Fruit fly (Drosophila melanogaster): Measurements from ENCODE around the gene CG32262.
A peak's percentile ranks its signal among the peaks of the same experiment; 100 is the strongest.

The CG32262 gene

DNA sequence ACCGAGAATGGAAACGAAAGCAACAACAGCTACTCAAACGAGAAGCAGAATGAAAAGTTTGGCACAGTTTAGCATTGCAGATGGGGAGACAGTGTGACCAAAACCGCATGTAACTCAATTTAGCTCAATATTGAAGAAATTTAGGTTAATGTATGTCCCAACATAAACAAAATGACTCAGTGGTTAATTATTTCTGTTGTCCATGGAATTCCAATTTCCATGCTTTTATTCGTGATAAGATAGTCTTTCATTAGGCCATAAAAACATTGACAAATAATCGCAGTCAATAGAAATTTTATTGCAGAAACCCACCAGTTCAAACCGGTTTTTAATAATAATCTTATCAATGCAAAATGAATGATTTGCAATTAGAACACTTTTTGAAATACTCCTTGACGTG, 8.2 kb downstream of the CG32262 start (continued):
- TF ChIP-seq Ets21C (GFP tag; optimal IDR thresholded peaks at IDR 0.05) (no peak), dsx (GFP tag; optimal IDR thresholded peaks at IDR 0.05; ENCODE audit: poor library complexity, severe bottlenecking) (no peak), CG6792 (GFP tag; optimal IDR thresholded peaks at IDR 0.05) (no peak), Hr4 (GFP tag; optimal IDR thresholded peaks at IDR 0.05) (peak; percentile 38), CG4318 (GFP tag; optimal IDR thresholded peaks at IDR 0.05) (no peak), CG3919 (GFP tag; optimal IDR thresholded peaks at IDR 0.05) (no peak), Smox (GFP tag; optimal IDR thresholded peaks at IDR 0.05) (no peak), Blimp-1 (GFP tag; optimal IDR thresholded peaks at IDR 0.05) (no peak), Hr38 (GFP tag; optimal IDR thresholded peaks at IDR 0.05) (no peak), CG16779 (tag; optimal IDR thresholded peaks at IDR 0.05) (no peak), dac (GFP tag; optimal IDR thresholded peaks at IDR 0.05) (no peak), Lpt (GFP tag; optimal IDR thresholded peaks at IDR 0.05) (no peak), CG32006 (GFP tag; optimal IDR thresholded peaks at IDR 0.05) (peak; percentile 46), ss (GFP tag; optimal IDR thresholded peaks at IDR 0.05) (peak in 1 of 2 experiments; percentile 1), Met (GFP tag; optimal IDR thresholded peaks at IDR 0.05) (peak; percentile 10), Eip78C (GFP tag) (peak; percentile 61), Eip75B (GFP tag; optimal IDR thresholded peaks at IDR 0.05) (no peak), CG6854 (GFP tag; optimal IDR thresholded peaks at IDR 0.05) (no peak)

DNA sequence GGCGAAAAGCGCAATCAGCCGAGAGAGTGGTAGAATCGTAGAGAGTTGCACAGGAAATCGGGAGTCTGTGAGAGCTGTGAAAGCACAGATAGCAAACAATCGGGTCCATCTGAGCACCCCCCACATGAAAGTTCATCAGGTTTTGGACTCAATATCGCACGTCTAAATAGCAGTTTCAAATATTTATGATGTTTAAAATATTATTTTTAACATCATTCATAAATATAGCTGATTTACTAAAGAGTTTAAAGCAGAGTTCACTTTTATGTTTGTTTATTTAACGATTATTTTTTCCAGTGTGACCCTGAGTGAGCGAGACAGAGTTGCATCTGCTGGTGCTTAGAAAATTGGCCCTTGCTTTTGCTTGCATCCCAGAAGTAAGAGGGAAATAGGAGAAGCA, 8.7 kb downstream of the CG32262 start:
- 0 out of 3 replicates have a peak, but pooled peaks have one; percentile 34 for TF ChIP-seq CG8119 (GFP tag; IDR thresholded peaks at IDR 0.05)
- peak; percentile 42 for TF ChIP-seq Ets96B (tag; optimal IDR thresholded peaks at IDR 0.05)
- TF ChIP-seq ss (GFP tag; optimal IDR thresholded peaks at IDR 0.05), result peak in 1 of 2 experiments; percentile 18
- TF ChIP-seq CG15336 (GFP tag; IDR thresholded peaks at IDR 0.05), result peak; percentile 39; the same call in 1 of the 2 replicates
- no peak for TF ChIP-seq CG8319 (GFP tag; optimal IDR thresholded peaks at IDR 0.05)
- TF ChIP-seq fd85E (GFP tag; optimal IDR thresholded peaks at IDR 0.05), result no peak
- TF ChIP-seq OdsH (GFP tag; optimal IDR thresholded peaks at IDR 0.05), result peak; percentile 2
- peak; percentile 1 for TF ChIP-seq fd59A (GFP tag; optimal IDR thresholded peaks at IDR 0.05)
- no peak for TF ChIP-seq CG6854 (GFP tag; optimal IDR thresholded peaks at IDR 0.05)
- TF ChIP-seq CG6163 (GFP tag; IDR thresholded peaks at IDR 0.05), result peak; percentile 43; the same call in 1 of the 3 replicates
- no peak for TF ChIP-seq CG6808 (GFP tag; optimal IDR thresholded peaks at IDR 0.05)
- TF ChIP-seq Hr39 (GFP tag; optimal IDR thresholded peaks at IDR 0.05), result no peak
- no peak for TF ChIP-seq Eip93F (GFP tag; optimal IDR thresholded peaks at IDR 0.05)
- no peak for TF ChIP-seq eg (GFP tag; IDR thresholded peaks at IDR 0.05)
- TF ChIP-seq CG31627 (GFP tag; optimal IDR thresholded peaks at IDR 0.05), result no peak
- TF ChIP-seq Gug (GFP tag; IDR thresholded peaks at IDR 0.05), result peak; percentile 17; the same call in 1 of the 2 replicates
- TF ChIP-seq dsx (GFP tag; optimal IDR thresholded peaks at IDR 0.05; ENCODE audit: poor library complexity, severe bottlenecking), result peak; percentile 22
- no peak for TF ChIP-seq CG10631 (GFP tag; optimal IDR thresholded peaks at IDR 0.05)
- TF ChIP-seq spab (GFP tag; optimal IDR thresholded peaks at IDR 0.05), result no peak
- no peak for TF ChIP-seq CG11902 (GFP tag; optimal IDR thresholded peaks at IDR 0.05)
- peak; percentile 30 for TF ChIP-seq CG4318 (GFP tag; optimal IDR thresholded peaks at IDR 0.05)
- no peak for TF ChIP-seq Eip78C (GFP tag)
- TF ChIP-seq dac (GFP tag; optimal IDR thresholded peaks at IDR 0.05), result no peak

DNA sequence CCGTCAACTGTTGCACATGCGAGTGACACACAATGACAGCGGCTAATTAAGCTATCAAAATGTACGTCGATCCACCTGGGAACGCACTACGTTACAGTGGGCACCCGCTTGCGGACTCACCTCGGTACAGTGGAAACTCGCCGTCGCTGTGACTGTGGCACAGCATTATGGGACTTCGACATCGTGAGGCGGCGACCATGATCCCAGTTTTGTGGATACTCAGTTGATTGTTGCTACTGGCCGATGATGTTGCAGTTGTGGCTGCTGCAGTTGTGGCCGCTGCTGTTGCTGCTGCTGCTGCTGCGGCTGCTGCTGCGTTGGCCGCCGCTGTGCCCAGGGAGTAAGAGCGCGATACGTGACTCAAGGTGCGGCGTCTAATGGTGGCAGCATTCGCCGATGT, 10.2 kb downstream of the CG32262 start:
- TF ChIP-seq CG15336 (GFP tag; IDR thresholded peaks at IDR 0.05) (peak; percentile 22; the same call in 1 of the 2 replicates), CG31627 (GFP tag; optimal IDR thresholded peaks at IDR 0.05) (no peak), CG8119 (GFP tag; IDR thresholded peaks at IDR 0.05) (no peak), CG9139 (GFP tag; optimal IDR thresholded peaks at IDR 0.05) (no peak), CG3919 (GFP tag; optimal IDR thresholded peaks at IDR 0.05) (peak; percentile 2), OdsH (GFP tag; optimal IDR thresholded peaks at IDR 0.05) (no peak), eg (GFP tag; IDR thresholded peaks at IDR 0.05) (peak; percentile 57; the same call in 1 of the 3 replicates), CG32006 (GFP tag; optimal IDR thresholded peaks at IDR 0.05) (peak; percentile 36), net (GFP tag; optimal IDR thresholded peaks at IDR 0.05) (no peak), fkh (GFP tag; optimal IDR thresholded peaks at IDR 0.05) (no peak), Ets96B (tag; optimal IDR thresholded peaks at IDR 0.05) (no peak), CG11294 (GFP tag; IDR thresholded peaks at IDR 0.05) (0 out of 2 replicates have a peak, but pooled peaks have one; percentile 16), svp (GFP tag) (peak; percentile 8), CG4318 (GFP tag; optimal IDR thresholded peaks at IDR 0.05) (no peak), Hr4 (GFP tag; optimal IDR thresholded peaks at IDR 0.05) (peak; percentile 24)

All from whole organism, prepupa.